Worm (Caenorhabditis elegans) whole organism, L3 larva: ENCODE data around the gene T24B8.7.

ENCODE experiments used
- R02D3.7 ChIP-seq: fragments of 150-350 bp; optimal IDR thresholded peaks from 2 replicates; lab custom pipeline; 2014; ENCODE audit warnings: missing biosample characterization, missing genetic modification characterization
- ZK546.5 ChIP-seq: sonication (generic microtip); optimal IDR thresholded peaks from 2 replicates; lab custom pipeline; 2017; ENCODE audit warnings: missing biosample characterization, missing genetic modification characterization
- aly-2 ChIP-seq: fragments of 150-350 bp; optimal IDR thresholded peaks from 2 replicates; lab custom pipeline; 2014; ENCODE audit warnings: missing biosample characterization, missing genetic modification characterization
- ama-1 ChIP-seq: fragments of 150-350 bp; optimal IDR thresholded peaks from 2 replicates; lab custom pipeline; 2018
- ceh-16 ChIP-seq: sonication (generic microtip); optimal IDR thresholded peaks from 2 replicates; lab custom pipeline; 2017; ENCODE audit warnings: missing biosample characterization, missing genetic modification characterization
- ceh-28 ChIP-seq: fragments of 150-350 bp; optimal IDR thresholded peaks from 2 replicates; lab custom pipeline; 2014; ENCODE audit warnings: missing biosample characterization, missing genetic modification reagents, missing genetic modification characterization
- ceh-82 ChIP-seq: fragments of 150-350 bp; optimal IDR thresholded peaks from 2 replicates; lab custom pipeline; 2014; ENCODE audit warnings: missing biosample characterization, missing genetic modification characterization
- ceh-9 ChIP-seq: sonication (generic microtip); optimal IDR thresholded peaks from 2 replicates; lab custom pipeline; 2018; ENCODE audit warnings: missing biosample characterization, missing genetic modification characterization
- daf-12 ChIP-seq: fragments of 150-350 bp; optimal IDR thresholded peaks from 2 replicates; lab custom pipeline; 2014; ENCODE audit warnings: missing biosample characterization, missing genetic modification reagents, missing genetic modification characterization
- egl-27 ChIP-seq: sonication (generic microtip); optimal IDR thresholded peaks from 4 replicates; lab custom pipeline; 2017; ENCODE audit warnings: missing biosample characterization, missing genetic modification reagents, missing genetic modification characterization
- egl-5 ChIP-seq: fragments of 150-350 bp; optimal IDR thresholded peaks from 2 replicates; lab custom pipeline; 2017; ENCODE audit warnings: missing biosample characterization, missing genetic modification reagents, missing genetic modification characterization, inconsistent platforms
- elt-1 ChIP-seq: fragments of 150-350 bp; optimal IDR thresholded peaks from 2 replicates; lab custom pipeline; 2014; ENCODE audit warnings: missing biosample characterization, missing genetic modification characterization
- elt-2 ChIP-seq: sonication (generic microtip); optimal IDR thresholded peaks from 2 replicates; lab custom pipeline; 2016; ENCODE audit warnings: missing genetic modification reagents, mild to moderate bottlenecking, missing genetic modification characterization, missing compliant biosample characterization
- elt-3 ChIP-seq, 3 experiments: fragments of 150-350 bp in 1 of 3; sonication (generic microtip) in 2 of 3; optimal IDR thresholded peaks; 2 replicates in 2 of 3; 4 replicates in 1 of 3; lab custom pipeline; 2014 to 2017; ENCODE audit warnings: missing biosample characterization in 3 of 3, missing genetic modification characterization in 3 of 3
- eor-1 ChIP-seq, 2 experiments: fragments of 150-350 bp; optimal IDR thresholded peaks; 2 replicates each; lab custom pipeline; 2014 to 2018; ENCODE audit warnings: missing biosample characterization in 2 of 2, missing genetic modification characterization in 2 of 2
- fkh-10 ChIP-seq: sonication (generic microtip); optimal IDR thresholded peaks from 2 replicates; lab custom pipeline; 2017; ENCODE audit warnings: missing biosample characterization, missing genetic modification reagents, missing genetic modification characterization
- fkh-2 ChIP-seq: fragments of 150-350 bp; optimal IDR thresholded peaks from 2 replicates; lab custom pipeline; 2014; ENCODE audit warnings: missing biosample characterization, missing genetic modification reagents, missing genetic modification characterization
- fos-1 ChIP-seq: fragments of 150-350 bp; optimal IDR thresholded peaks from 2 replicates; lab custom pipeline; 2014; ENCODE audit warnings: missing biosample characterization, missing genetic modification characterization
- hmg-11 ChIP-seq: sonication (generic microtip); optimal IDR thresholded peaks from 2 replicates; lab custom pipeline; 2016; ENCODE audit warnings: missing genetic modification characterization, missing compliant biosample characterization
- jun-1 ChIP-seq: fragments of 150-350 bp; optimal IDR thresholded peaks from 2 replicates; lab custom pipeline; 2014; ENCODE audit warnings: missing biosample characterization, missing genetic modification reagents, missing genetic modification characterization
- lin-15B ChIP-seq: fragments of 150-350 bp; optimal IDR thresholded peaks from 2 replicates; lab custom pipeline; 2014; ENCODE audit warnings: missing biosample characterization, missing genetic modification characterization
- lin-39 ChIP-seq: fragments of 150-350 bp; optimal IDR thresholded peaks from 2 replicates; lab custom pipeline; 2018; ENCODE audit warnings: missing biosample characterization, missing genetic modification reagents, missing genetic modification characterization
- lsy-12 ChIP-seq: sonication (generic microtip); optimal IDR thresholded peaks from 2 replicates; lab custom pipeline; 2016; ENCODE audit warnings: mild to moderate bottlenecking, missing genetic modification characterization, missing compliant biosample characterization
- mdl-1 ChIP-seq: fragments of 150-350 bp; optimal IDR thresholded peaks from 2 replicates; lab custom pipeline; 2014; ENCODE audit warnings: missing biosample characterization, missing genetic modification characterization
- mml-1 ChIP-seq: fragments of 150-350 bp; sonication (generic microtip); optimal IDR thresholded peaks from 3 replicates; lab custom pipeline; 2014; ENCODE audit warnings: missing biosample characterization, missing genetic modification characterization
- nfya-1 ChIP-seq: sonication (generic microtip); optimal IDR thresholded peaks from 2 replicates; lab custom pipeline; 2017; ENCODE audit warnings: missing genetic modification characterization, mild to moderate bottlenecking, missing compliant biosample characterization, antibody characterized with exemption, moderate library complexity; ENCODE audit not compliant: insufficient read depth
- nhr-11 ChIP-seq: fragments of 150-350 bp; optimal IDR thresholded peaks from 2 replicates; lab custom pipeline; 2014; ENCODE audit warnings: missing biosample characterization, missing genetic modification characterization
- nhr-12 ChIP-seq: fragments of 150-350 bp; optimal IDR thresholded peaks from 2 replicates; lab custom pipeline; 2014; ENCODE audit warnings: missing biosample characterization, missing genetic modification characterization
- nhr-23 ChIP-seq: fragments of 150-350 bp; optimal IDR thresholded peaks from 2 replicates; lab custom pipeline; 2014; ENCODE audit warnings: missing biosample characterization, missing genetic modification reagents, missing genetic modification characterization
- nhr-237 ChIP-seq: fragments of 150-350 bp; optimal IDR thresholded peaks from 2 replicates; lab custom pipeline; 2014; ENCODE audit warnings: missing biosample characterization, missing genetic modification characterization
- nhr-25 ChIP-seq: sonication (generic microtip); optimal IDR thresholded peaks from 2 replicates; lab custom pipeline; 2017; ENCODE audit warnings: missing biosample characterization, missing genetic modification characterization
- nhr-28 ChIP-seq: fragments of 150-350 bp; optimal IDR thresholded peaks from 2 replicates; lab custom pipeline; 2014; ENCODE audit warnings: missing biosample characterization, missing genetic modification characterization
- nhr-43 ChIP-seq: sonication (generic microtip); optimal IDR thresholded peaks from 2 replicates; lab custom pipeline; 2016; ENCODE audit warnings: mild to moderate bottlenecking, missing genetic modification characterization, missing compliant biosample characterization; ENCODE audit not compliant: poor library complexity, severe bottlenecking
- nhr-67 ChIP-seq: fragments of 150-350 bp; optimal IDR thresholded peaks from 2 replicates; lab custom pipeline; 2014; ENCODE audit warnings: missing biosample characterization, missing genetic modification characterization
- nhr-76 ChIP-seq: fragments of 150-350 bp; sonication (generic microtip); optimal IDR thresholded peaks from 5 replicates; lab custom pipeline; 2014; ENCODE audit warnings: missing biosample characterization, missing genetic modification characterization
- nhr-77 ChIP-seq: fragments of 150-350 bp; optimal IDR thresholded peaks from 2 replicates; lab custom pipeline; 2014; ENCODE audit warnings: missing biosample characterization, missing genetic modification characterization
- pha-4 ChIP-seq: fragments of 150-350 bp; optimal IDR thresholded peaks from 2 replicates; lab custom pipeline; 2014; ENCODE audit warnings: missing biosample characterization, missing genetic modification reagents, missing genetic modification characterization
- pqm-1 ChIP-seq: fragments of 150-350 bp; optimal IDR thresholded peaks from 2 replicates; lab custom pipeline; 2017; ENCODE audit warnings: missing biosample characterization, missing genetic modification characterization, inconsistent platforms
- sea-2 ChIP-seq: fragments of 150-350 bp; sonication (generic microtip); optimal IDR thresholded peaks from 4 replicates; lab custom pipeline; 2014; ENCODE audit warnings: missing biosample characterization, missing genetic modification reagents, missing genetic modification characterization
- skn-1 ChIP-seq: fragments of 150-350 bp; optimal IDR thresholded peaks from 2 replicates; lab custom pipeline; 2014; ENCODE audit warnings: missing biosample characterization, missing genetic modification characterization
- snpc-4 ChIP-seq: fragments of 150-350 bp; optimal IDR thresholded peaks from 2 replicates; lab custom pipeline; 2014; ENCODE audit warnings: missing biosample characterization, missing genetic modification characterization
- tbx-2 ChIP-seq: sonication (generic microtip); optimal IDR thresholded peaks from 2 replicates; lab custom pipeline; 2016; ENCODE audit warnings: mild to moderate bottlenecking, missing genetic modification characterization, missing compliant biosample characterization
- unc-39 ChIP-seq: sonication (generic microtip); optimal IDR thresholded peaks from 4 replicates; lab custom pipeline; 2017; ENCODE audit warnings: missing biosample characterization, missing genetic modification characterization
- unc-62 ChIP-seq: fragments of 150-350 bp; sonication (generic microtip); optimal IDR thresholded peaks from 4 replicates; lab custom pipeline; 2014; ENCODE audit warnings: missing biosample characterization, missing genetic modification reagents, missing genetic modification characterization
- zag-1 ChIP-seq: fragments of 150-350 bp; optimal IDR thresholded peaks from 2 replicates; lab custom pipeline; 2014; ENCODE audit warnings: missing biosample characterization, missing genetic modification characterization
- ztf-11 ChIP-seq: fragments of 150-350 bp; optimal IDR thresholded peaks from 2 replicates; lab custom pipeline; 2014; ENCODE audit warnings: missing biosample characterization, missing genetic modification characterization
- ztf-4 ChIP-seq: fragments of 150-350 bp; optimal IDR thresholded peaks from 2 replicates; lab custom pipeline; 2014; ENCODE audit warnings: missing biosample characterization, missing genetic modification characterization

The T24B8.7 gene

DNA sequence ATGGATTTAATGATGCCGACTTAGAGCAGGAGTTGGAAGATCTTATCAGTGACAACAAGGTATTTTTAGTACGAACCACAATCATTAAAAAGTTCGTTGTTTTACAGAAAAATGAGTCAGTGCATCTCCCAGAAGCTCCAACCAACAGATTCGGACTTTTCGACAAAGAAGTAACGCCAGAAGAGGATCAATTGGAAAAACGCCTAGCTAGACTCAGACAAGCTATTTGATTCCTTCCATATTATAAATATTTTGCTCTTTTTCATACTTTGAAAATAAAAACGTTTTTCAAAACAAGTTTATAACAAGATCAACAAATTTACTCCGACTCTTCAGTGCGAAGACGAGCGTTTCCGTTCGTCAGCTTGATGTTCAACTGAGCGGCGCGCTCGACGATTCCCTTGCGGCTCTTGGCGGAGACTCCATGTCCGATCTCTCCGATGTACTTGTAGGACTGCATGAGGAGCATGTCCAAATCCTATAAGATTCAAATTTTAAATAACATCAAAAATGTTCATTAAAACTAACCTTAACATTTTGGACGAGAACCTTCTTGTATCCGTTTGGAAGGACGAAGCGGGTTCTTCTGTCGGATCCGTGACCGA lies 2.9 kb upstream of the T24B8.7 start:
- TF ChIP-seq sea-2 (GFP tag; lab: Kevin White, UChicago) (no peak), elt-3 (tag; optimal IDR thresholded peaks at IDR 0.05; lab: Kevin White, UChicago) (no peak), ceh-16 (tag; lab: Kevin White, UChicago) (no peak), jun-1 (no peak), fos-1 (no peak), zag-1 (no peak), egl-5 (no peak), ama-1 (lab: Kevin White, UChicago) (no peak), snpc-4 (no peak), nhr-12 (tag; lab: Kevin White, UChicago) (no peak), aly-2 (tag; lab: Kevin White, UChicago) (no peak), hmg-11 (tag; lab: Kevin White, UChicago) (no peak), daf-12 (tag; lab: Kevin White, UChicago) (no peak), unc-39 (no peak), nhr-25 (no peak)

DNA sequence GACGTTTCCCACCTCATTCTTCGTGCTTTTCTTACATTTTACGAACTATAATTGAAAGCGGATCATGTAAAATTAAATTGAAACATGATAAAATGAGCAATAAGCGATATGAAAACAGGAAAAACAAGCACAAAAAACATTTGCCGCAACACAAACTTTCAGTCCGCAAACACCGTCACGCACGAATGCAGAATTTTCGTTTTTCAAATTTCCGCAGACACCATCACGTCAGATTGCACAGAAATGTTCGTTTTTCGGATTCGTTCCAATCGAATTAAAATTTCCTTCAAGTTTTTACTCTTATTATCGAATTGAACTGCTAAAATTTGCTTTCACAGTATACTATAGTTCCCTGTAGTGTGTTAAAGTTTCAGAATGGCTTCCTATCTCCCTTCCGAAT lies 1.1 kb upstream of the T24B8.7 start, which contains the start of gene chmp-7:
chmp-7 (plus strand) TSS at position 369 of the 400 bp plus-strand sequence.
- no peak for TF ChIP-seq ztf-4 (tag; lab: Kevin White, UChicago)
- TF ChIP-seq sea-2 (GFP tag; lab: Kevin White, UChicago), result peak; percentile 79
- peak; percentile 34 for TF ChIP-seq unc-62
- TF ChIP-seq mml-1 (tag; lab: Kevin White, UChicago), result no peak
- no peak for TF ChIP-seq ztf-11 (tag; lab: Kevin White, UChicago)
- no peak for TF ChIP-seq elt-1 (tag; lab: Kevin White, UChicago)
- no peak for TF ChIP-seq ceh-16 (tag; lab: Kevin White, UChicago)
- TF ChIP-seq nhr-12 (tag; lab: Kevin White, UChicago), result no peak
- no peak for TF ChIP-seq nhr-67 (tag; lab: Kevin White, UChicago)
- TF ChIP-seq hmg-11 (tag; lab: Kevin White, UChicago), result peak; percentile 75
- TF ChIP-seq zag-1, result no peak
- peak; percentile 76 for TF ChIP-seq egl-5
- TF ChIP-seq fkh-10, result peak; percentile 25
- peak; percentile 95 for TF ChIP-seq pha-4 (tag; lab: Kevin White, UChicago)
- no peak for TF ChIP-seq ceh-9 (tag; lab: Kevin White, UChicago)
- TF ChIP-seq ZK546.5 (tag; lab: Kevin White, UChicago), result no peak
- TF ChIP-seq nhr-11 (tag; lab: Kevin White, UChicago), result no peak
- TF ChIP-seq nfya-1 (tag; lab: Kevin White, UChicago), result peak; percentile 88
- peak; percentile 68 for TF ChIP-seq R02D3.7 (tag; lab: Kevin White, UChicago)
- peak; percentile 26 for TF ChIP-seq egl-27 (tag; lab: Kevin White, UChicago)
- no peak for TF ChIP-seq eor-1 (tag; optimal IDR thresholded peaks at IDR 0.05; lab: Kevin White, UChicago)
- no peak for TF ChIP-seq elt-3 (tag; optimal IDR thresholded peaks at IDR 0.05; lab: Kevin White, UChicago)
- TF ChIP-seq aly-2 (tag; lab: Kevin White, UChicago), result no peak
- no peak for TF ChIP-seq nhr-28
- peak; percentile 83 for TF ChIP-seq nhr-43 (tag; lab: Kevin White, UChicago)
- peak; percentile 50 for TF ChIP-seq lin-39 (tag; lab: Kevin White, UChicago)
- TF ChIP-seq pqm-1 (tag; lab: Kevin White, UChicago), result peak; percentile 37
- peak; percentile 79 for TF ChIP-seq nhr-23 (tag; lab: Kevin White, UChicago)
- no peak for TF ChIP-seq ama-1 (lab: Kevin White, UChicago)
- TF ChIP-seq fos-1, result no peak
- no peak for TF ChIP-seq nhr-76
- no peak for TF ChIP-seq fkh-2 (tag; lab: Kevin White, UChicago)
- TF ChIP-seq nhr-25, result peak; percentile 85
- TF ChIP-seq skn-1, result peak; percentile 82
- no peak for TF ChIP-seq snpc-4
- no peak for TF ChIP-seq ceh-28 (tag; lab: Kevin White, UChicago)
- TF ChIP-seq elt-2 (tag; lab: Kevin White, UChicago), result peak; percentile 62
- peak; percentile 87 for TF ChIP-seq lin-15B (tag; lab: Kevin White, UChicago)
- TF ChIP-seq nhr-237 (tag; lab: Kevin White, UChicago), result no peak
- no peak for TF ChIP-seq nhr-77 (tag; lab: Kevin White, UChicago)
- TF ChIP-seq daf-12 (tag; lab: Kevin White, UChicago), result no peak
- no peak for TF ChIP-seq unc-39
- TF ChIP-seq tbx-2 (tag; lab: Kevin White, UChicago), result peak; percentile 32
- peak; percentile 57 for TF ChIP-seq lsy-12 (tag; lab: Kevin White, UChicago)
- peak; percentile 78 for TF ChIP-seq jun-1
- no peak for TF ChIP-seq ceh-82 (tag; lab: Kevin White, UChicago)
- no peak for TF ChIP-seq mdl-1
